ENCODE assay signal across 5 fruit fly cellular contexts in genomic region chr3R:16071689-16072580, dm6.
TF ChIP-seq lines count a peak whose summit lies in the region.

No protein-coding gene starts in this region.

- TF ChIP-seq CTCF in whole organism, embryonic (GFP tag; optimal IDR thresholded peaks at IDR 0.05; lab: Kevin White, UChicago), result no peak

TF ChIP-seq in whole organism, adult, 20 proteins besides CTCF, POLR2A, EP300 and RAD21:
- TF ChIP-seq CG12768 (GFP tag; optimal IDR thresholded peaks at IDR 0.05; lab: Kevin White, UChicago), result no peak
- no peak for TF ChIP-seq Mnt (GFP tag; optimal IDR thresholded peaks at IDR 0.05; lab: Kevin White, UChicago)
- TF ChIP-seq kay (GFP tag; lab: Kevin White, UChicago; ENCODE audit: borderline replicate concordance), result no peak
- TF ChIP-seq Crg-1 (GFP tag; optimal IDR thresholded peaks at IDR 0.05; lab: Kevin White, UChicago), result no peak
- no peak for TF ChIP-seq Hr96 (GFP tag; optimal IDR thresholded peaks at IDR 0.05; lab: Kevin White, UChicago)
- no peak for TF ChIP-seq CG14711 (tag; optimal IDR thresholded peaks at IDR 0.05; lab: Kevin White, UChicago)
- peak; percentile 5 for TF ChIP-seq CG5204 (GFP tag; optimal IDR thresholded peaks at IDR 0.05; lab: Kevin White, UChicago)

TF ChIP-seq in whole organism, embryonic, 481 proteins besides CTCF, POLR2A, EP300 and RAD21 (continues in another document):
- TF ChIP-seq CG12744 (GFP tag; optimal IDR thresholded peaks at IDR 0.05; lab: Kevin White, UChicago) (peak; percentile 54), CG6175 (GFP tag; IDR thresholded peaks at IDR 0.05; lab: Robert Waterston, UW) (no peak), ttk (GFP tag; IDR thresholded peaks at IDR 0.05; lab: Robert Waterston, UW) (peak; percentile 72), schlank (tag; optimal IDR thresholded peaks at IDR 0.05; lab: Kevin White, UChicago) (no peak), CG17359 (tag; optimal IDR thresholded peaks at IDR 0.05; lab: Kevin White, UChicago) (peak; percentile 47), pho (GFP tag; optimal IDR thresholded peaks at IDR 0.05; lab: Kevin White, UChicago) (no peak), pfk (GFP tag; optimal IDR thresholded peaks at IDR 0.05; lab: Kevin White, UChicago) (no peak), CG11723 (GFP tag; optimal IDR thresholded peaks at IDR 0.05; lab: Kevin White, UChicago) (no peak), CG30020 (tag; optimal IDR thresholded peaks at IDR 0.05; lab: Kevin White, UChicago) (no peak), CG4854 (GFP tag; optimal IDR thresholded peaks at IDR 0.05; lab: Kevin White, UChicago) (no peak), klu (GFP tag; IDR thresholded peaks at IDR 0.05; lab: Robert Waterston, UW) (no peak), CG7839 (tag; optimal IDR thresholded peaks at IDR 0.05; lab: Kevin White, UChicago) (peak; percentile 58), CG3281 (GFP tag; optimal IDR thresholded peaks at IDR 0.05; lab: Kevin White, UChicago) (no peak), luna (GFP tag; optimal IDR thresholded peaks at IDR 0.05; lab: Kevin White, UChicago) (no peak), CG6254 (GFP tag; optimal IDR thresholded peaks at IDR 0.05; lab: Kevin White, UChicago) (peak; percentile 63), Abd-B (GFP tag; optimal IDR thresholded peaks at IDR 0.05; lab: Kevin White, UChicago) (no peak), onecut (GFP tag; IDR thresholded peaks at IDR 0.05; lab: Robert Waterston, UW) (peak; percentile 55), abd-A (tag; optimal IDR thresholded peaks at IDR 0.05; lab: Kevin White, UChicago) (no peak), CG7372 (GFP tag; IDR thresholded peaks at IDR 0.05; lab: Robert Waterston, UW) (0 out of 2 replicates have a peak, but pooled peaks have one; percentile 14), slou (GFP tag; optimal IDR thresholded peaks at IDR 0.05; lab: Kevin White, UChicago) (no peak), NK7.1 (GFP tag; optimal IDR thresholded peaks at IDR 0.05; lab: Kevin White, UChicago) (no peak), ac (GFP tag; optimal IDR thresholded peaks at IDR 0.05; lab: Kevin White, UChicago) (no peak)

TF ChIP-seq in whole organism, prepupa, 60 proteins besides CTCF, POLR2A, EP300 and RAD21 (continues in another document):
- TF ChIP-seq dsx (GFP tag; optimal IDR thresholded peaks at IDR 0.05; lab: Kevin White, UChicago; ENCODE audit: poor library complexity, severe bottlenecking) (peak; percentile 95), Ets21C (GFP tag; optimal IDR thresholded peaks at IDR 0.05; lab: Kevin White, UChicago) (no peak), CG1621 (tag; optimal IDR thresholded peaks at IDR 0.05; lab: Kevin White, UChicago) (no peak), fd59A (GFP tag; optimal IDR thresholded peaks at IDR 0.05; lab: Kevin White, UChicago) (peak; percentile 55), Gug (GFP tag; IDR thresholded peaks at IDR 0.05; lab: Robert Waterston, UW) (peak; percentile 65), CG34406 (GFP tag; optimal IDR thresholded peaks at IDR 0.05; lab: Kevin White, UChicago) (peak; percentile 86), acj6 (GFP tag; optimal IDR thresholded peaks at IDR 0.05; lab: Kevin White, UChicago) (peak; percentile 90), fd85E (GFP tag; optimal IDR thresholded peaks at IDR 0.05; lab: Kevin White, UChicago) (no peak), CG8119 (GFP tag; IDR thresholded peaks at IDR 0.05; lab: Robert Waterston, UW) (peak; percentile 93), CG6276 (GFP tag; optimal IDR thresholded peaks at IDR 0.05; lab: Kevin White, UChicago) (no peak), CG31627 (GFP tag; optimal IDR thresholded peaks at IDR 0.05; lab: Kevin White, UChicago) (peak; percentile 61), Sox14 (GFP tag; optimal IDR thresholded peaks at IDR 0.05; lab: Kevin White, UChicago) (peak; percentile 81), Eip78C (GFP tag; lab: Kevin White, UChicago) (peak; percentile 98), vri (GFP tag; optimal IDR thresholded peaks at IDR 0.05; lab: Kevin White, UChicago) (no peak), CG3919 (GFP tag; optimal IDR thresholded peaks at IDR 0.05; lab: Kevin White, UChicago) (peak; percentile 90), CG11762 (GFP tag; optimal IDR thresholded peaks at IDR 0.05; lab: Kevin White, UChicago; ENCODE audit: insufficient read depth) (peak; percentile 78), CG8632 (GFP tag; optimal IDR thresholded peaks at IDR 0.05; lab: Kevin White, UChicago) (peak; percentile 92), CG4318 (GFP tag; optimal IDR thresholded peaks at IDR 0.05; lab: Kevin White, UChicago) (no peak), Hr4 (GFP tag; optimal IDR thresholded peaks at IDR 0.05; lab: Kevin White, UChicago) (peak; percentile 78), Sox102F (GFP tag; optimal IDR thresholded peaks at IDR 0.05; lab: Kevin White, UChicago) (peak; percentile 75), CG32006 (GFP tag; optimal IDR thresholded peaks at IDR 0.05; lab: Kevin White, UChicago) (no peak), Sox15 (GFP tag; optimal IDR thresholded peaks at IDR 0.05; lab: Kevin White, UChicago) (peak; percentile 26)

TF ChIP-seq in whole organism, pupa, 21 proteins besides CTCF, POLR2A, EP300 and RAD21:
- TF ChIP-seq CG8159 (tag; optimal IDR thresholded peaks at IDR 0.05; lab: Kevin White, UChicago) (peak; percentile 80), CG13204 (GFP tag; optimal IDR thresholded peaks at IDR 0.05; lab: Kevin White, UChicago) (peak; percentile 6), CG8301 (tag; optimal IDR thresholded peaks at IDR 0.05; lab: Kevin White, UChicago) (peak; percentile 66), D1 (tag; optimal IDR thresholded peaks at IDR 0.05; lab: Kevin White, UChicago) (peak; percentile 39), Pif1A (GFP tag; optimal IDR thresholded peaks at IDR 0.05; lab: Kevin White, UChicago) (peak; percentile 90), CG12605 (GFP tag; IDR thresholded peaks at IDR 0.05; lab: Robert Waterston, UW) (peak; percentile 89), Ets98B (GFP tag; IDR thresholded peaks at IDR 0.05; lab: Robert Waterston, UW) (peak; percentile 88), CG9948 (tag; optimal IDR thresholded peaks at IDR 0.05; lab: Kevin White, UChicago) (peak; percentile 71), CG34367 (tag; optimal IDR thresholded peaks at IDR 0.05; lab: Kevin White, UChicago) (peak; percentile 70), rn (GFP tag; IDR thresholded peaks at IDR 0.05; lab: Robert Waterston, UW) (peak; percentile 54), CG17806 (tag; optimal IDR thresholded peaks at IDR 0.05; lab: Kevin White, UChicago) (peak; percentile 82), CG10348 (GFP tag; IDR thresholded peaks at IDR 0.05; lab: Robert Waterston, UW) (no peak), Pif1B (GFP tag; optimal IDR thresholded peaks at IDR 0.05; lab: Kevin White, UChicago) (peak; percentile 90), gl (tag; optimal IDR thresholded peaks at IDR 0.05; lab: Kevin White, UChicago) (peak; percentile 4), CG32121 (GFP tag; IDR thresholded peaks at IDR 0.05; lab: Robert Waterston, UW) (peak; percentile 86), CG15710 (tag; optimal IDR thresholded peaks at IDR 0.05; lab: Kevin White, UChicago) (peak; percentile 82), fd96Ca (GFP tag; IDR thresholded peaks at IDR 0.05; lab: Robert Waterston, UW) (peak; percentile 73; the same call in 2 of the 3 replicates), EcR (GFP tag; optimal IDR thresholded peaks at IDR 0.05; lab: Kevin White, UChicago) (peak; percentile 55), CG4496 (GFP tag; IDR thresholded peaks at IDR 0.05; lab: Robert Waterston, UW) (peak; percentile 83; the same call in 2 of the 3 replicates), Snoo (tag; optimal IDR thresholded peaks at IDR 0.05; lab: Kevin White, UChicago) (peak; percentile 58), CG14655 (GFP tag; optimal IDR thresholded peaks at IDR 0.05; lab: Kevin White, UChicago) (no peak)

TF ChIP-seq in whole organism, wandering third instar larva, 38 proteins besides CTCF, POLR2A, EP300 and RAD21:
- TF ChIP-seq sage (GFP tag; optimal IDR thresholded peaks at IDR 0.05; lab: Kevin White, UChicago) (peak; percentile 39), sv (GFP tag; optimal IDR thresholded peaks at IDR 0.05; lab: Kevin White, UChicago) (peak; percentile 54), psq (GFP tag; optimal IDR thresholded peaks at IDR 0.05; lab: Kevin White, UChicago) (peak; percentile 80), dmrt93B (GFP tag; optimal IDR thresholded peaks at IDR 0.05; lab: Kevin White, UChicago) (no peak), foxo (GFP tag; optimal IDR thresholded peaks at IDR 0.05; lab: Kevin White, UChicago) (peak in 1 of 2 experiments; percentile 87), CrebA (GFP tag; optimal IDR thresholded peaks at IDR 0.05; lab: Kevin White, UChicago; ENCODE audit: borderline replicate concordance) (peak; percentile 56), Dif (GFP tag; optimal IDR thresholded peaks at IDR 0.05; lab: Kevin White, UChicago; ENCODE audit: partially characterized antibody) (peak; percentile 25), rgr (GFP tag; optimal IDR thresholded peaks at IDR 0.05; lab: Kevin White, UChicago) (peak; percentile 87), ey (GFP tag; optimal IDR thresholded peaks at IDR 0.05; lab: Kevin White, UChicago) (peak; percentile 80), OdsH (GFP tag; optimal IDR thresholded peaks at IDR 0.05; lab: Kevin White, UChicago) (peak; percentile 90), Hr83 (GFP tag; optimal IDR thresholded peaks at IDR 0.05; lab: Kevin White, UChicago; ENCODE audit: poor library complexity, severe bottlenecking) (peak; percentile 29), h (GFP tag; optimal IDR thresholded peaks at IDR 0.05; lab: Kevin White, UChicago) (peak; percentile 90), fru (GFP tag; optimal IDR thresholded peaks at IDR 0.05; lab: Kevin White, UChicago) (peak; percentile 87), CG9705 (GFP tag; optimal IDR thresholded peaks at IDR 0.05; lab: Kevin White, UChicago) (no peak), Jra (GFP tag; optimal IDR thresholded peaks at IDR 0.05; lab: Kevin White, UChicago) (no peak), Hr78 (GFP tag; optimal IDR thresholded peaks at IDR 0.05; lab: Kevin White, UChicago) (no peak), Vsx2 (GFP tag; optimal IDR thresholded peaks at IDR 0.05; lab: Kevin White, UChicago; ENCODE audit: partially characterized antibody) (no peak), br (GFP tag; optimal IDR thresholded peaks at IDR 0.05; lab: Kevin White, UChicago) (peak; percentile 79), woc (GFP tag; optimal IDR thresholded peaks at IDR 0.05; lab: Kevin White, UChicago) (peak; percentile 77), Myc (optimal IDR thresholded peaks at IDR 0.05; lab: Kevin White, UChicago) (no peak), HLH106 (tag; optimal IDR thresholded peaks at IDR 0.05; lab: Kevin White, UChicago) (peak; percentile 57)
TF ChIP-seq in whole organism, wandering third instar larva: peak in this region for 15.
